Fruit fly (Drosophila melanogaster): ENCODE results near the gene Mnt.

DNA sequence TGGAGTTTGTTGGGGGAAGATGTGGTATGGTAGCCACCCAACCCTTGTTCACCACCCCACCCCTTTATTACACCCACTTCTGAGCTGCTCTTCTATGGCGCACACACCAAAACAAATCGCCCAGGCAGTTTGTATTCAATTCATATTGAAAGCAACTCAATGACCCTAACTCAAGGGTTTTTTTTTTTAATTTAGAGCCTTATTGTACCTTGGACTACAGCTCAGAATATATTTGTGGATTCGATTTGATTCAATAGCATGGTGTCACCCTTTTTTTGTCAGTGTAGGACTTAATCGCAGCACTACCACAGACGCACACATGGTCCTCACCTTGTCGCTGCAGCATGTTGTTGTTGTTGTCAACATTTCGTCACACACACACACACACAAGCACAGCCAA lies 50.6 kb downstream of the Mnt start:
- peak; percentile 66 for TF ChIP-seq CG9948 (tag; optimal IDR thresholded peaks at IDR 0.05)
- TF ChIP-seq Snoo (tag; optimal IDR thresholded peaks at IDR 0.05): no peak
- peak; percentile 82 for TF ChIP-seq CG4496 (GFP tag; IDR thresholded peaks at IDR 0.05)
- TF ChIP-seq CG17806 (tag; optimal IDR thresholded peaks at IDR 0.05): peak; percentile 71
- TF ChIP-seq CG34367 (tag; optimal IDR thresholded peaks at IDR 0.05): peak; percentile 60
- no peak for TF ChIP-seq EcR (GFP tag; optimal IDR thresholded peaks at IDR 0.05)
- TF ChIP-seq CG15710 (tag; optimal IDR thresholded peaks at IDR 0.05): peak; percentile 63
- TF ChIP-seq CG12605 (GFP tag; IDR thresholded peaks at IDR 0.05): peak; percentile 53
- peak; percentile 84 for TF ChIP-seq fd96Ca (GFP tag; IDR thresholded peaks at IDR 0.05)

Data from whole organism, pupa.